1 worm cellular context compared by ENCODE assay signal in genomic region chrIII:13225019-13225418, ce11.
TF ChIP-seq lines count a peak whose summit lies in the region.

No protein-coding gene starts in this region.

TF ChIP-seq in whole organism, L1 larva, 84 proteins besides CTCF, POLR2A, EP300 and RAD21 (continued from another document):
- peak; percentile 11 for TF ChIP-seq jun-1 (tag; optimal IDR thresholded peaks at IDR 0.05; lab: Kevin White, UChicago)
- peak; percentile 24 for TF ChIP-seq dsc-1 (tag; optimal IDR thresholded peaks at IDR 0.05; lab: Kevin White, UChicago)
- no peak for TF ChIP-seq F16B12.6 (tag; optimal IDR thresholded peaks at IDR 0.05; lab: Kevin White, UChicago)
- TF ChIP-seq fos-1 (tag; optimal IDR thresholded peaks at IDR 0.05; lab: Kevin White, UChicago) = no peak
- TF ChIP-seq hlh-17 (GFP tag; optimal IDR thresholded peaks at IDR 0.05; lab: Kevin White, UChicago; ENCODE audit: borderline replicate concordance) = no peak
- peak in 1 of 3 experiments; percentile 20 for TF ChIP-seq ceh-82 (tag; optimal IDR thresholded peaks at IDR 0.05; lab: Kevin White, UChicago)
- no peak for TF ChIP-seq lin-15B (tag; optimal IDR thresholded peaks at IDR 0.05; lab: Kevin White, UChicago)
- peak; percentile 20 for TF ChIP-seq nhr-20 (tag; optimal IDR thresholded peaks at IDR 0.05; lab: Kevin White, UChicago)
- TF ChIP-seq ceh-90 (tag; optimal IDR thresholded peaks at IDR 0.05; lab: Kevin White, UChicago) = no peak
- no peak for TF ChIP-seq nhr-85 (tag; lab: Kevin White, UChicago)
